Fruit fly (Drosophila melanogaster): ENCODE results near the gene Akap200.

Akap200 gene

dm6 chr2L:8423460-8424089, 8.1 kb downstream of the Akap200 start (continued):
- TF ChIP-seq fkh (GFP tag; optimal IDR thresholded peaks at IDR 0.05) (peak; percentile 23), Ets96B (tag; optimal IDR thresholded peaks at IDR 0.05) (peak; percentile 20), ss (GFP tag; optimal IDR thresholded peaks at IDR 0.05) (peak in 1 of 2 experiments; percentile 33), Sox102F (GFP tag; optimal IDR thresholded peaks at IDR 0.05) (peak; percentile 57)

- peak; percentile 37; the same call in 1 of the 3 replicates for TF ChIP-seq CG6163 (GFP tag; IDR thresholded peaks at IDR 0.05)
- TF ChIP-seq vri (GFP tag; optimal IDR thresholded peaks at IDR 0.05), result peak; percentile 6
- TF ChIP-seq achi (GFP tag; optimal IDR thresholded peaks at IDR 0.05), result no peak
- no peak for TF ChIP-seq spab (GFP tag; optimal IDR thresholded peaks at IDR 0.05)
- TF ChIP-seq ss (GFP tag; optimal IDR thresholded peaks at IDR 0.05), result peak in 1 of 2 experiments; percentile 40
- no peak for TF ChIP-seq CG9139 (GFP tag; optimal IDR thresholded peaks at IDR 0.05)
- TF ChIP-seq Sox14 (GFP tag; optimal IDR thresholded peaks at IDR 0.05), result peak; percentile 80
- peak; percentile 81 for TF ChIP-seq svp (GFP tag)
Measured at dm6 chr2L:8424090-8424470, 8.6 kb downstream of the Akap200 start.

dm6 chr2L:8424662-8425208, 9.2 kb downstream of the Akap200 start:
- TF ChIP-seq esn (GFP tag; optimal IDR thresholded peaks at IDR 0.05) (no peak), CG15336 (GFP tag; IDR thresholded peaks at IDR 0.05) (no peak), Hr39 (GFP tag; optimal IDR thresholded peaks at IDR 0.05) (no peak), Smox (GFP tag; optimal IDR thresholded peaks at IDR 0.05) (no peak), pdm3 (GFP tag; optimal IDR thresholded peaks at IDR 0.05) (no peak), CG31627 (GFP tag; optimal IDR thresholded peaks at IDR 0.05) (no peak)

dm6 chr2L:8425212-8425611, 9.7 kb downstream of the Akap200 start:
- TF ChIP-seq vri (GFP tag; optimal IDR thresholded peaks at IDR 0.05) (peak; percentile 68), CG32006 (GFP tag; optimal IDR thresholded peaks at IDR 0.05) (no peak)

dm6 chr2L:8425962-8426759, 10.7 kb downstream of the Akap200 start:
- TF ChIP-seq esn (GFP tag; optimal IDR thresholded peaks at IDR 0.05), result peak; percentile 5
- TF ChIP-seq Eip78C (GFP tag), result peak; percentile 57
- TF ChIP-seq CG6854 (GFP tag; optimal IDR thresholded peaks at IDR 0.05), result no peak
- TF ChIP-seq Eip93F (GFP tag; optimal IDR thresholded peaks at IDR 0.05), result peak; percentile 72
- peak; percentile 85 for TF ChIP-seq svp (GFP tag)
- 0 out of 2 replicates have a peak, but pooled peaks have one; percentile 9 for TF ChIP-seq CG15336 (GFP tag; IDR thresholded peaks at IDR 0.05)
- TF ChIP-seq vri (GFP tag; optimal IDR thresholded peaks at IDR 0.05), result peak; percentile 42
- no peak for TF ChIP-seq CG8632 (GFP tag; optimal IDR thresholded peaks at IDR 0.05)

dm6 chr2L:8426801-8427200, 11.3 kb downstream of the Akap200 start:
- peak; percentile 74 for TF ChIP-seq svp (GFP tag)
- no peak for TF ChIP-seq net (GFP tag; optimal IDR thresholded peaks at IDR 0.05)

dm6 chr2L:8432130-8432529, 16.6 kb downstream of the Akap200 start:
- TF ChIP-seq vri (GFP tag; optimal IDR thresholded peaks at IDR 0.05) (no peak), CG6854 (GFP tag; optimal IDR thresholded peaks at IDR 0.05) (no peak), CG11762 (GFP tag; optimal IDR thresholded peaks at IDR 0.05; ENCODE audit: insufficient read depth) (no peak), CG32006 (GFP tag; optimal IDR thresholded peaks at IDR 0.05) (no peak), CG8119 (GFP tag; IDR thresholded peaks at IDR 0.05) (no peak), net (GFP tag; optimal IDR thresholded peaks at IDR 0.05) (no peak), ss (GFP tag; optimal IDR thresholded peaks at IDR 0.05) (no peak), pdm3 (GFP tag; optimal IDR thresholded peaks at IDR 0.05) (no peak), spab (GFP tag; optimal IDR thresholded peaks at IDR 0.05) (no peak), fd59A (GFP tag; optimal IDR thresholded peaks at IDR 0.05) (no peak), dsx (GFP tag; optimal IDR thresholded peaks at IDR 0.05; ENCODE audit: poor library complexity, severe bottlenecking) (no peak)

Data from whole organism, prepupa.